Fruit fly (Drosophila melanogaster) whole organism, prepupa: ENCODE results near the gene obst-H.

Experiments
- CG11762 ChIP-seq: fragments of 200-800 bp; sonication (Bioruptor generic); optimal IDR thresholded peaks from 3 replicates; lab custom pipeline; 2016; ENCODE audit warnings: missing biosample characterization, missing genetic modification characterization; ENCODE audit not compliant: insufficient read depth
- CG4318 ChIP-seq: fragments of 200-800 bp; sonication (Bioruptor generic); optimal IDR thresholded peaks from 3 replicates; lab custom pipeline; 2017; ENCODE audit warnings: missing biosample characterization, mild to moderate bottlenecking, missing genetic modification characterization
- CG9139 ChIP-seq: fragments of 200-800 bp; sonication (Bioruptor generic); optimal IDR thresholded peaks from 3 replicates; lab custom pipeline; 2017; ENCODE audit warnings: missing biosample characterization, mild to moderate bottlenecking, missing genetic modification characterization
- Ets96B ChIP-seq: fragments of 200-800 bp; optimal IDR thresholded peaks from 2 replicates; lab custom pipeline; 2019; ENCODE audit warnings: missing biosample characterization, mild to moderate bottlenecking, missing genetic modification characterization, moderate library complexity
- fd59A ChIP-seq: fragments of 200-800 bp; sonication (Bioruptor generic); optimal IDR thresholded peaks from 2 replicates; lab custom pipeline; 2017; ENCODE audit warnings: missing biosample characterization, mild to moderate bottlenecking, missing genetic modification characterization, missing genetic modification reagents

DNA sequence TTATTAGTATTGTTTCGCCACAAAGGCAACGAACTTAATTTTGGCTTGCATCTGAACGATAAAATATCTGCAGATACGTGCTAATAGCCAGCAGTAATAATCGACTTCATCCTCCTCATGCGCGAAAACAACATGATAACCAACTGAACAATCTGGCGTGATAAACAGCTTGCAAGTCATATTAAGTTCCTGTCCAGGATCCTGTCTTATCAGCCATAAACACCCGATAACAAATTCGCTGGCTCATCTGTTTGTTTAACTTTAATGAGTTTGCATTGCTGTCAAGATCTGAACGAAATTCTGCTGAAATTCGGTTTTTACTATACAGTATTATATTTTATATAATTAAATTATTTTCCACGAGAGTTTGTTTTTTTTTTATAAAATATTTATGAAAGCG lies 15.8 kb downstream of the obst-H start:
- TF ChIP-seq CG9139 (GFP tag; lab: Kevin White, UChicago) (no peak), CG11762 (GFP tag; lab: Kevin White, UChicago) (no peak), Ets96B (no peak), fd59A (GFP tag; lab: Kevin White, UChicago) (no peak), CG4318 (GFP tag; lab: Kevin White, UChicago) (no peak)
